Fruit fly (Drosophila melanogaster) whole organism, embryonic: ENCODE results near the gene CG2224.

Source experiments
- CG12236 ChIP-seq: fragments of 200-800 bp; sonication (Bioruptor generic); optimal IDR thresholded peaks from 2 replicates; lab custom pipeline; 2016; ENCODE audit warnings: missing biosample characterization, missing genetic modification characterization
- CG7928 ChIP-seq: fragments of 200-800 bp; sonication (Bioruptor generic); optimal IDR thresholded peaks from 2 replicates; lab custom pipeline; 2017; ENCODE audit warnings: missing biosample characterization, mild to moderate bottlenecking, missing genetic modification characterization
- Opbp ChIP-seq: fragments of 200-800 bp; sonication (Bioruptor generic); IDR thresholded peaks from 3 replicates; pipeline ENCODE4 v1.3.6; 2022; ENCODE audit warnings: missing biosample characterization, missing genetic modification characterization; ENCODE audit not compliant: partially characterized antibody
- dan ChIP-seq: fragments of 200-800 bp; sonication (Bioruptor generic); IDR thresholded peaks from 2 replicates; pipeline ENCODE4 v1.3.6; 2022; ENCODE audit warnings: missing biosample characterization, missing genetic modification characterization
- gce ChIP-seq: fragments of 200-800 bp; sonication (Bioruptor generic); IDR thresholded peaks from 3 replicates; pipeline ENCODE4 v1.3.6; 2022; ENCODE audit warnings: missing biosample characterization, missing genetic modification characterization

dm6 chr3R:30464244-30464643, 5.1 kb upstream of the CG2224 start:
- TF ChIP-seq gce (GFP tag; lab: Robert Waterston, UW) (no peak), Opbp (no peak), CG7928 (GFP tag; lab: Kevin White, UChicago) (no peak), dan (no peak), CG12236 (GFP tag; lab: Kevin White, UChicago) (no peak)
